Worm (Caenorhabditis elegans): ENCODE measurements around the gene Y54G2A.13.
"Not testable (repeated sequence)": the region's sequence is repeated elsewhere in the genome, so short reads cannot be mapped to it uniquely, and the experiment has no call there.

The Y54G2A.13 gene

ce11 chrIV:2788389-2788788 lies 31.1 kb downstream of the Y54G2A.13 start, which contains the start of gene atln-1:
Gene atln-1, plus strand, starts transcription at chrIV:2788689.
- TF ChIP-seq nhr-28, lsy-2, mls-2 (tag; optimal IDR thresholded peaks at IDR 0.05): not testable (repeated sequence)

- TF ChIP-seq nhr-28 (tag; optimal IDR thresholded peaks at IDR 0.05), result no peak
- TF ChIP-seq lin-13 (tag; optimal IDR thresholded peaks at IDR 0.05), result no peak
- TF ChIP-seq pha-4 (tag; optimal IDR thresholded peaks at IDR 0.05), result peak; percentile 71
- no peak for TF ChIP-seq nhr-2 (tag; optimal IDR thresholded peaks at IDR 0.05)
- peak; percentile 90 for TF ChIP-seq ces-1 (GFP tag; optimal IDR thresholded peaks at IDR 0.05)
- no peak for TF ChIP-seq mep-1 (tag; optimal IDR thresholded peaks at IDR 0.05)
- no peak for TF ChIP-seq cnd-1 (tag; optimal IDR thresholded peaks at IDR 0.05)
- TF ChIP-seq nhr-76 (tag; optimal IDR thresholded peaks at IDR 0.05), result no peak
- TF ChIP-seq sptf-1 (tag; optimal IDR thresholded peaks at IDR 0.05), result no peak
- TF ChIP-seq sem-2 (GFP tag; optimal IDR thresholded peaks at IDR 0.05), result no peak
- TF ChIP-seq unc-120 (tag; optimal IDR thresholded peaks at IDR 0.05; ENCODE audit: poor library complexity, severe bottlenecking), result no peak
- TF ChIP-seq drap-1 (GFP tag; optimal IDR thresholded peaks at IDR 0.05), result no peak
- no peak for TF ChIP-seq bed-3 (GFP tag; optimal IDR thresholded peaks at IDR 0.05)
- peak; percentile 13 for TF ChIP-seq unc-62 (GFP tag; optimal IDR thresholded peaks at IDR 0.05)
- no peak for TF ChIP-seq unc-39 (tag; optimal IDR thresholded peaks at IDR 0.05)
- TF ChIP-seq nhr-12 (tag; optimal IDR thresholded peaks at IDR 0.05), result no peak
- TF ChIP-seq ztf-11 (tag; optimal IDR thresholded peaks at IDR 0.05), result no peak
- no peak for TF ChIP-seq flh-1 (GFP tag; optimal IDR thresholded peaks at IDR 0.05)
Measured at ce11 chrIV:2785057-2785456, 34.5 kb downstream of the Y54G2A.13 start.

ce11 chrIV:2782793-2783540 lies 36.6 kb downstream of the Y54G2A.13 start, which contains the start of gene Y54G2A.12:
Gene Y54G2A.12, minus strand, starts transcription at chrIV:2782843.
- no peak for TF ChIP-seq pha-4 (tag; optimal IDR thresholded peaks at IDR 0.05)
- no peak for TF ChIP-seq ces-1 (GFP tag; optimal IDR thresholded peaks at IDR 0.05)
- no peak for TF ChIP-seq mls-2 (tag; optimal IDR thresholded peaks at IDR 0.05)
- no peak for TF ChIP-seq blmp-1 (tag; optimal IDR thresholded peaks at IDR 0.05)
- no peak for TF ChIP-seq hlh-1 (tag; optimal IDR thresholded peaks at IDR 0.05)
- TF ChIP-seq mab-5 (tag; optimal IDR thresholded peaks at IDR 0.05), result no peak

ce11 chrIV:2777841-2778240 lies 41.7 kb downstream of the Y54G2A.13 start, which contains the start of gene Y54G2A.72:
Gene Y54G2A.72, plus strand, starts transcription at chrIV:2778141.
- not testable (repeated sequence) for TF ChIP-seq flh-1 (GFP tag; optimal IDR thresholded peaks at IDR 0.05); ceh-83 (GFP tag; optimal IDR thresholded peaks at IDR 0.05); ceh-39 (tag; optimal IDR thresholded peaks at IDR 0.05)

- TF ChIP-seq cnd-1 (tag; optimal IDR thresholded peaks at IDR 0.05), result no peak
- TF ChIP-seq ces-1 (GFP tag; optimal IDR thresholded peaks at IDR 0.05), result no peak
- no peak for TF ChIP-seq ceh-39 (tag; optimal IDR thresholded peaks at IDR 0.05)
- TF ChIP-seq nhr-28 (tag; optimal IDR thresholded peaks at IDR 0.05), result no peak
- TF ChIP-seq tbx-8 (GFP tag; optimal IDR thresholded peaks at IDR 0.05), result no peak
- no peak for TF ChIP-seq blmp-1 (tag; optimal IDR thresholded peaks at IDR 0.05)
- no peak for TF ChIP-seq ztf-11 (tag; optimal IDR thresholded peaks at IDR 0.05)
- no peak for TF ChIP-seq lsy-2 (tag; optimal IDR thresholded peaks at IDR 0.05)
- TF ChIP-seq hlh-1 (tag; optimal IDR thresholded peaks at IDR 0.05), result no peak
- no peak for TF ChIP-seq elt-3 (tag; optimal IDR thresholded peaks at IDR 0.05)
- no peak for TF ChIP-seq nhr-237 (tag; optimal IDR thresholded peaks at IDR 0.05)
- no peak for TF ChIP-seq elt-1 (tag; optimal IDR thresholded peaks at IDR 0.05; ENCODE audit: borderline replicate concordance, insufficient read depth)
- no peak for TF ChIP-seq unc-39 (tag; optimal IDR thresholded peaks at IDR 0.05)
Measured at ce11 chrIV:2776733-2777132, 42.8 kb downstream of the Y54G2A.13 start.

Data from whole organism, mixed stage, embryonic.